Worm (Caenorhabditis elegans) whole organism, L3 larva: ENCODE measurements around the gene pxn-2.

Experiments
- aly-2 ChIP-seq: fragments of 150-350 bp; optimal IDR thresholded peaks from 2 replicates; lab custom pipeline; 2014; ENCODE audit warnings: missing biosample characterization, missing genetic modification characterization
- ceh-82 ChIP-seq: fragments of 150-350 bp; optimal IDR thresholded peaks from 2 replicates; lab custom pipeline; 2014; ENCODE audit warnings: missing biosample characterization, missing genetic modification characterization
- fkh-10 ChIP-seq: sonication (generic microtip); optimal IDR thresholded peaks from 2 replicates; lab custom pipeline; 2017; ENCODE audit warnings: missing biosample characterization, missing genetic modification reagents, missing genetic modification characterization
- nhr-237 ChIP-seq: fragments of 150-350 bp; optimal IDR thresholded peaks from 2 replicates; lab custom pipeline; 2014; ENCODE audit warnings: missing biosample characterization, missing genetic modification characterization
- nhr-25 ChIP-seq: sonication (generic microtip); optimal IDR thresholded peaks from 2 replicates; lab custom pipeline; 2017; ENCODE audit warnings: missing biosample characterization, missing genetic modification characterization

- TF ChIP-seq aly-2, result no peak
- TF ChIP-seq nhr-237 (tag; lab: Kevin White, UChicago), result no peak
- no peak for TF ChIP-seq nhr-25 (tag; lab: Kevin White, UChicago)
- no peak for TF ChIP-seq ceh-82 (tag; lab: Kevin White, UChicago)
- no peak for TF ChIP-seq fkh-10 (GFP tag; lab: Kevin White, UChicago)
These were observed 11.4 kb downstream of the pxn-2 start, which contains the start of gene K09C8.9 for ce11 chrX:10967698-10968097.
